Worm (Caenorhabditis elegans) whole organism, young adult: ENCODE results near the gene K11H12.8.

ENCODE experiments used
- B0261.1 ChIP-seq: sonication (generic microtip); optimal IDR thresholded peaks from 2 replicates; lab custom pipeline; 2016; ENCODE audit warnings: mild to moderate bottlenecking, missing genetic modification characterization, moderate library complexity, missing compliant biosample characterization
- D2030.7 ChIP-seq: fragments of 200-800 bp; sonication (Bioruptor generic); IDR thresholded peaks from 2 replicates; pipeline ENCODE4 v1.3.6; 2022; ENCODE audit warnings: missing genetic modification reagents, missing genetic modification characterization, missing compliant biosample characterization
- F10E7.11 ChIP-seq: sonication (generic microtip); optimal IDR thresholded peaks from 2 replicates; lab custom pipeline; 2017; ENCODE audit warnings: mild to moderate bottlenecking, missing genetic modification characterization, moderate library complexity, missing compliant biosample characterization
- F52B5.7 ChIP-seq: sonication (generic microtip); optimal IDR thresholded peaks from 2 replicates; lab custom pipeline; 2016; ENCODE audit warnings: mild to moderate bottlenecking, missing genetic modification characterization, missing compliant biosample characterization
- T07F8.4 ChIP-seq: sonication (generic microtip); optimal IDR thresholded peaks from 2 replicates; lab custom pipeline; 2016; ENCODE audit warnings: mild to moderate bottlenecking, missing genetic modification characterization, moderate library complexity, missing compliant biosample characterization
- T26A5.8 ChIP-seq: sonication (generic microtip); optimal IDR thresholded peaks from 2 replicates; lab custom pipeline; 2016; ENCODE audit warnings: missing genetic modification characterization, missing compliant biosample characterization
- Y56A3A.18 ChIP-seq: fragments of 200-800 bp; sonication (Bioruptor generic); IDR thresholded peaks from 2 replicates; pipeline ENCODE4 v1.3.6; 2022; ENCODE audit warnings: missing genetic modification reagents, missing genetic modification characterization, missing compliant biosample characterization
- Y67H2A.10 ChIP-seq: fragments of 200-800 bp; sonication (Bioruptor generic); conservative IDR thresholded peaks from 2 replicates; pipeline ENCODE4 v1.3.6; 2022; ENCODE audit warnings: missing genetic modification reagents, missing genetic modification characterization, missing compliant biosample characterization
- ZK185.1 ChIP-seq: sonication (generic microtip); optimal IDR thresholded peaks from 2 replicates; lab custom pipeline; 2016; ENCODE audit warnings: mild to moderate bottlenecking, missing genetic modification characterization, missing compliant biosample characterization; ENCODE audit not compliant: poor library complexity, severe bottlenecking
- aptf-2 ChIP-seq: fragments of 200-800 bp; sonication (Bioruptor generic); conservative IDR thresholded peaks from 2 replicates; pipeline ENCODE4 v1.3.6; 2022; ENCODE audit warnings: missing genetic modification reagents, missing genetic modification characterization, missing compliant biosample characterization
- aptf-3 ChIP-seq: fragments of 200-800 bp; sonication (Bioruptor generic); IDR thresholded peaks from 2 replicates; pipeline ENCODE4 v1.3.6; 2022; ENCODE audit warnings: missing genetic modification characterization, missing compliant biosample characterization
- athp-1 ChIP-seq: sonication (generic microtip); optimal IDR thresholded peaks from 2 replicates; lab custom pipeline; 2017; ENCODE audit warnings: mild to moderate bottlenecking, missing genetic modification characterization, missing compliant biosample characterization
- attf-3 ChIP-seq: fragments of 200-800 bp; sonication (Bioruptor generic); conservative IDR thresholded peaks from 2 replicates; pipeline ENCODE4 v1.3.6; 2022; ENCODE audit warnings: missing genetic modification reagents, missing genetic modification characterization, missing compliant biosample characterization
- attf-5 ChIP-seq: fragments of 200-800 bp; sonication (Bioruptor generic); optimal IDR thresholded peaks from 2 replicates; lab custom pipeline; 2018; ENCODE audit warnings: mild to moderate bottlenecking, missing genetic modification characterization, missing compliant biosample characterization
- ccch-3 ChIP-seq: fragments of 200-800 bp; sonication (Bioruptor generic); optimal IDR thresholded peaks from 2 replicates; lab custom pipeline; 2018; ENCODE audit warnings: mild to moderate bottlenecking, missing genetic modification characterization, missing compliant biosample characterization
- ceh-27 ChIP-seq: fragments of 200-800 bp; sonication (Bioruptor generic); optimal IDR thresholded peaks from 2 replicates; lab custom pipeline; 2018; ENCODE audit warnings: mild to moderate bottlenecking, missing genetic modification characterization, moderate library complexity, missing compliant biosample characterization
- ceh-40 ChIP-seq: fragments of 200-800 bp; sonication (Bioruptor generic); IDR thresholded peaks from 2 replicates; pipeline ENCODE4 v1.3.6; 2022; ENCODE audit warnings: missing genetic modification characterization, missing compliant biosample characterization
- ceh-91 ChIP-seq: fragments of 200-800 bp; sonication (Bioruptor generic); IDR thresholded peaks from 2 replicates; pipeline ENCODE4 v1.3.6; 2022; ENCODE audit warnings: missing genetic modification reagents, missing genetic modification characterization, missing compliant biosample characterization
- egrh-3 ChIP-seq: fragments of 200-800 bp; sonication (Bioruptor generic); IDR thresholded peaks from 2 replicates; pipeline ENCODE4 v1.3.6; 2022; ENCODE audit warnings: missing genetic modification reagents, missing genetic modification characterization, missing compliant biosample characterization
- fkh-3 ChIP-seq: sonication (generic microtip); optimal IDR thresholded peaks from 2 replicates; lab custom pipeline; 2016; ENCODE audit warnings: mild to moderate bottlenecking, missing genetic modification characterization, missing compliant biosample characterization
- hlh-12 ChIP-seq: sonication (generic microtip); optimal IDR thresholded peaks from 2 replicates; lab custom pipeline; 2016; ENCODE audit warnings: missing genetic modification characterization, missing compliant biosample characterization
- hlh-26 ChIP-seq: fragments of 200-800 bp; sonication (Bioruptor generic); conservative IDR thresholded peaks from 2 replicates; pipeline ENCODE4 v1.3.6; 2022; ENCODE audit warnings: missing genetic modification reagents, missing genetic modification characterization, missing compliant biosample characterization
- hmg-20 ChIP-seq: fragments of 200-800 bp; sonication (Bioruptor generic); IDR thresholded peaks from 2 replicates; pipeline ENCODE4 v1.3.6; 2022; ENCODE audit warnings: missing genetic modification reagents, missing genetic modification characterization, missing compliant biosample characterization
- let-526 ChIP-seq: fragments of 200-800 bp; sonication (Bioruptor generic); IDR thresholded peaks from 2 replicates; pipeline ENCODE4 v1.3.6; 2022; ENCODE audit warnings: missing genetic modification reagents, missing genetic modification characterization, missing compliant biosample characterization
- lin-26 ChIP-seq: fragments of 200-800 bp; sonication (Bioruptor generic); IDR thresholded peaks from 2 replicates; pipeline ENCODE4 v1.3.6; 2022; ENCODE audit warnings: missing genetic modification reagents, missing genetic modification characterization, missing compliant biosample characterization
- lin-35 ChIP-seq, 3 experiments: fragments of 150-350 bp in 2 of 3; sonication (generic microtip) in 1 of 3; optimal IDR thresholded peaks; 2 replicates each; lab custom pipeline; 2014 to 2018; ENCODE audit warnings: missing biosample characterization in 3 of 3, missing genetic modification characterization in 3 of 3, missing genetic modification reagents in 3 of 3
- lin-54 ChIP-seq: fragments of 200-800 bp; sonication (Bioruptor generic); optimal IDR thresholded peaks from 2 replicates; lab custom pipeline; 2018; ENCODE audit warnings: mild to moderate bottlenecking, missing genetic modification characterization, missing compliant biosample characterization
- lir-1 ChIP-seq: fragments of 200-800 bp; sonication (Bioruptor generic); conservative IDR thresholded peaks from 2 replicates; pipeline ENCODE4 v1.3.6; 2022; ENCODE audit warnings: missing genetic modification reagents, missing genetic modification characterization, missing compliant biosample characterization
- lsy-27 ChIP-seq: sonication (generic microtip); optimal IDR thresholded peaks from 2 replicates; lab custom pipeline; 2017; ENCODE audit warnings: missing genetic modification characterization, mild to moderate bottlenecking, missing compliant biosample characterization, antibody characterized with exemption, missing genotype, borderline replicate concordance; ENCODE audit not compliant: insufficient read depth
- madf-6 ChIP-seq: fragments of 200-800 bp; sonication (Bioruptor generic); IDR thresholded peaks from 2 replicates; pipeline ENCODE4 v1.3.6; 2022; ENCODE audit warnings: missing genetic modification reagents, missing genetic modification characterization, missing compliant biosample characterization
- mcd-1 ChIP-seq: fragments of 200-800 bp; sonication (Bioruptor generic); IDR thresholded peaks from 2 replicates; pipeline ENCODE4 v1.3.6; 2022; ENCODE audit warnings: missing genetic modification reagents, missing genetic modification characterization, missing compliant biosample characterization
- mel-28 ChIP-seq: sonication (generic microtip); optimal IDR thresholded peaks from 2 replicates; lab custom pipeline; 2016; ENCODE audit warnings: borderline replicate concordance, mild to moderate bottlenecking, missing genetic modification characterization, missing compliant biosample characterization
- nfyb-1 ChIP-seq: fragments of 200-800 bp; sonication (Bioruptor generic); IDR thresholded peaks from 2 replicates; pipeline ENCODE4 v1.3.6; 2022; ENCODE audit warnings: missing genetic modification reagents, missing genetic modification characterization, missing compliant biosample characterization
- nhr-80 ChIP-seq: sonication (generic microtip); optimal IDR thresholded peaks from 2 replicates; lab custom pipeline; 2016; ENCODE audit warnings: missing genetic modification characterization, missing compliant biosample characterization
- nhr-90 ChIP-seq: sonication (generic microtip); optimal IDR thresholded peaks from 2 replicates; lab custom pipeline; 2016; ENCODE audit warnings: missing genotype, mild to moderate bottlenecking, missing genetic modification characterization, missing compliant biosample characterization
- pbrm-1 ChIP-seq: fragments of 200-800 bp; sonication (Bioruptor generic); IDR thresholded peaks from 2 replicates; pipeline ENCODE4 v1.3.6; 2022; ENCODE audit warnings: missing genetic modification reagents, missing genetic modification characterization, missing compliant biosample characterization
- rcor-1 ChIP-seq: fragments of 200-800 bp; sonication (Bioruptor generic); IDR thresholded peaks from 2 replicates; pipeline ENCODE4 v1.3.6; 2022; ENCODE audit warnings: missing genetic modification reagents, missing genetic modification characterization, missing compliant biosample characterization
- rec-8 ChIP-seq, 2 experiments: sonication (generic microtip); optimal IDR thresholded peaks; 2 replicates each; lab custom pipeline; 2016; ENCODE audit warnings: mild to moderate bottlenecking in 2 of 2, missing genetic modification characterization in 2 of 2, missing genetic modification reagents in 2 of 2, missing genotype in 2 of 2, missing biosample characterization in 1 of 2, missing compliant biosample characterization in 1 of 2, moderate library complexity in 1 of 2
- rpc-1 ChIP-seq, 2 experiments: fragments of 150-350 bp in 1 of 2; sonication (generic microtip) in 1 of 2; optimal IDR thresholded peaks; 2 replicates each; lab custom pipeline; 2014 to 2018; ENCODE audit warnings: missing biosample characterization in 1 of 2, missing genetic modification characterization in 1 of 2, missing genetic modification reagents in 1 of 2, missing genotype in 1 of 2
- snpc-3.4 ChIP-seq: sonication (generic microtip); optimal IDR thresholded peaks from 2 replicates; lab custom pipeline; 2017; ENCODE audit warnings: missing genetic modification characterization, mild to moderate bottlenecking, missing compliant biosample characterization, antibody characterized with exemption, moderate library complexity, missing genotype, missing genetic modification reagents
- somi-1 ChIP-seq: fragments of 200-800 bp; sonication (Bioruptor generic); optimal IDR thresholded peaks from 2 replicates; lab custom pipeline; 2018; ENCODE audit warnings: mild to moderate bottlenecking, missing genetic modification characterization, missing compliant biosample characterization
- tbp1 ChIP-seq: fragments of 200-800 bp; sonication (Bioruptor generic); optimal IDR thresholded peaks from 2 replicates; lab custom pipeline; 2018; ENCODE audit warnings: mild to moderate bottlenecking, missing genetic modification characterization, missing compliant biosample characterization
- tlf-1 ChIP-seq: fragments of 200-800 bp; sonication (Bioruptor generic); optimal IDR thresholded peaks from 2 replicates; lab custom pipeline; 2018; ENCODE audit warnings: mild to moderate bottlenecking, missing genetic modification characterization, missing compliant biosample characterization
- unc-130 ChIP-seq: sonication (generic microtip); optimal IDR thresholded peaks from 2 replicates; lab custom pipeline; 2016; ENCODE audit warnings: missing genetic modification reagents, missing genetic modification characterization, missing compliant biosample characterization
- zfh-2 ChIP-seq: fragments of 200-800 bp; sonication (Bioruptor generic); conservative IDR thresholded peaks from 2 replicates; pipeline ENCODE4 v1.3.6; 2022; ENCODE audit warnings: missing genetic modification reagents, missing genetic modification characterization, missing compliant biosample characterization
- ztf-22 ChIP-seq: fragments of 200-800 bp; sonication (Bioruptor generic); optimal IDR thresholded peaks from 2 replicates; lab custom pipeline; 2018; ENCODE audit warnings: mild to moderate bottlenecking, missing genetic modification characterization, moderate library complexity, missing compliant biosample characterization
- ztf-6 ChIP-seq: fragments of 200-800 bp; sonication (Bioruptor generic); IDR thresholded peaks from 2 replicates; pipeline ENCODE4 v1.3.6; 2022; ENCODE audit warnings: missing genetic modification reagents, missing genetic modification characterization, missing compliant biosample characterization

Gene K11H12.8

DNA sequence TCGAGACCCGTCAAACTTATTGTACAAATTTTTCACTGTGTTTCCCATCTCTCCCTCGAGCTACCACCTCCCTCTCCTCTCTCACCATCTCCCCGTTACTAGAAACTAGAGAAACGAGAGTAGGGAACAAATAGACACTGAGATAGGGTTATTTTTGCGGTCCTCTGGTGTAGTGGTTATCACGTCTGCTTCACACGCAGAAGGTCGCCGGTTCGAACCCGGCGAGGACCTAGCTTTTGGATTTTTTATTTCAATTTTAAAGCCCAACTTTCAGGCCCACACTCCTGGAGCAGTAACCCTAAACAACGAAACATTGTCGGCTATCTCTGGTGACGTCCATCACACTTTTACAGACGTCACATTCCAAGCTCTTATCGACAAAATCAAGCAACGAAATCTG is 34.9 kb upstream of the K11H12.8 start (continued):
- TF ChIP-seq ztf-22 (no peak), zfh-2 (GFP tag; lab: Robert Waterston, UW) (no peak), rec-8 (tag; optimal IDR thresholded peaks at IDR 0.05; lab: Kevin White, UChicago) (peak; percentile 30 to 47), Y56A3A.18 (GFP tag; lab: Robert Waterston, UW) (0 out of 2 replicates have a peak, but pooled peaks have one; percentile 60), mel-28 (tag; lab: Kevin White, UChicago) (no peak), aptf-3 (GFP tag; lab: Robert Waterston, UW) (peak; percentile 82; the same call in 1 of the 2 replicates), attf-3 (GFP tag; lab: Robert Waterston, UW) (no peak), lin-35 (GFP tag; optimal IDR thresholded peaks at IDR 0.05; lab: Kevin White, UChicago) (peak in 1 of 3 experiments; percentile 65), nhr-80 (tag; lab: Kevin White, UChicago) (no peak), pbrm-1 (GFP tag; lab: Robert Waterston, UW) (peak; percentile 67; the same call in 1 of the 2 replicates), lir-1 (GFP tag; lab: Robert Waterston, UW) (no peak), lin-54 (GFP tag; lab: Kevin White, UChicago) (peak; percentile 58), lin-26 (GFP tag; lab: Robert Waterston, UW) (peak; percentile 80), F10E7.11 (tag; lab: Kevin White, UChicago) (no peak), tlf-1 (GFP tag; lab: Kevin White, UChicago) (no peak), rcor-1 (GFP tag; lab: Robert Waterston, UW) (peak; percentile 42; the same call in 1 of the 2 replicates), unc-130 (GFP tag; lab: Kevin White, UChicago) (peak; percentile 33), let-526 (GFP tag; lab: Robert Waterston, UW) (0 out of 2 replicates have a peak, but pooled peaks have one; percentile 17), D2030.7 (peak; percentile 57), snpc-3.4 (tag; lab: Kevin White, UChicago) (peak; percentile 73), hlh-26 (no peak), madf-6 (GFP tag; lab: Robert Waterston, UW) (0 out of 2 replicates have a peak, but pooled peaks have one; percentile 33), ccch-3 (GFP tag; lab: Kevin White, UChicago) (no peak), F52B5.7 (tag; lab: Kevin White, UChicago) (peak; percentile 38), ceh-91 (GFP tag; lab: Robert Waterston, UW) (no peak), T26A5.8 (tag; lab: Kevin White, UChicago) (peak; percentile 12), ceh-27 (GFP tag; lab: Kevin White, UChicago) (peak; percentile 63), ZK185.1 (no peak), lsy-27 (tag; lab: Kevin White, UChicago) (no peak), athp-1 (tag; lab: Kevin White, UChicago) (no peak), nhr-90 (tag; lab: Kevin White, UChicago) (peak; percentile 61), aptf-2 (GFP tag; lab: Robert Waterston, UW) (peak; percentile 20; the same call in 1 of the 2 replicates), rpc-1 (optimal IDR thresholded peaks at IDR 0.05; lab: Kevin White, UChicago) (peak; percentile 87), rpc-1 (tag; optimal IDR thresholded peaks at IDR 0.05; lab: Kevin White, UChicago) (peak; percentile 84), mcd-1 (GFP tag; lab: Robert Waterston, UW) (peak; percentile 58), hlh-12 (tag; lab: Kevin White, UChicago) (peak; percentile 45), Y67H2A.10 (GFP tag; lab: Robert Waterston, UW) (no peak), egrh-3 (GFP tag; lab: Robert Waterston, UW) (no peak), somi-1 (GFP tag; lab: Kevin White, UChicago) (no peak), fkh-3 (tag; lab: Kevin White, UChicago) (no peak), nfyb-1 (GFP tag; lab: Robert Waterston, UW) (peak; percentile 76; the same call in 1 of the 2 replicates), B0261.1 (tag; lab: Kevin White, UChicago) (peak; percentile 85), ztf-6 (GFP tag; lab: Robert Waterston, UW) (no peak), T07F8.4 (tag; lab: Kevin White, UChicago) (peak; percentile 29), attf-5 (peak; percentile 9), tbp1 (GFP tag; lab: Kevin White, UChicago) (peak; percentile 94), hmg-20 (GFP tag; lab: Robert Waterston, UW) (peak; percentile 27; the same call in 1 of the 2 replicates), ceh-40 (GFP tag; lab: Robert Waterston, UW) (peak; percentile 83; the same call in 1 of the 2 replicates)
